Worm (Caenorhabditis elegans) whole organism, L4/young adult: ENCODE data around the gene M199.134.

Experiments used
- W03F9.2 ChIP-seq: fragments of 150-350 bp; optimal IDR thresholded peaks from 2 replicates; lab custom pipeline; 2014; ENCODE audit warnings: missing biosample characterization, missing genetic modification characterization
- dao-5 ChIP-seq: sonication (generic microtip); optimal IDR thresholded peaks from 2 replicates; lab custom pipeline; 2016; ENCODE audit warnings: missing genotype, missing genetic modification characterization, moderate library complexity, missing compliant biosample characterization
- him-1 ChIP-seq: sonication (generic microtip); optimal IDR thresholded peaks from 2 replicates; lab custom pipeline; 2016; ENCODE audit warnings: missing genotype, missing genetic modification reagents, missing genetic modification characterization, missing compliant biosample characterization

- no peak for TF ChIP-seq dao-5 (tag; lab: Kevin White, UChicago)
- TF ChIP-seq him-1 (tag; lab: Kevin White, UChicago): no peak
- TF ChIP-seq W03F9.2 (tag; lab: Kevin White, UChicago): no peak
These were observed 4.5 kb downstream of the M199.134 start, which contains the start of gene M199.2 for ce11 chrIV:15108475-15108874.
